Worm (Caenorhabditis elegans) whole organism, midembryonic: ENCODE measurements around the gene C29F9.2.

Experiments
- T22C8.4 ChIP-seq: fragments of 200-800 bp; sonication (Bioruptor generic); IDR thresholded peaks from 2 replicates; pipeline ENCODE4 v1.3.6; 2022; ENCODE audit warnings: missing genetic modification characterization, missing compliant biosample characterization
- cog-1 ChIP-seq: sonication (generic microtip); optimal IDR thresholded peaks from 2 replicates; lab custom pipeline; 2016; ENCODE audit warnings: missing genetic modification characterization, missing compliant biosample characterization
- flt-1 ChIP-seq: fragments of 200-800 bp; sonication (Bioruptor generic); IDR thresholded peaks from 2 replicates; pipeline ENCODE4 v1.3.6; 2022; ENCODE audit warnings: missing genetic modification characterization, missing compliant biosample characterization
- ref-1 ChIP-seq: fragments of 200-800 bp; sonication (Bioruptor generic); conservative IDR thresholded peaks from 2 replicates; pipeline ENCODE4 v1.3.6; 2022; ENCODE audit warnings: missing genetic modification reagents, missing genetic modification characterization, missing compliant biosample characterization
- tab-1 ChIP-seq: fragments of 200-800 bp; sonication (Bioruptor generic); IDR thresholded peaks from 2 replicates; pipeline ENCODE4 v1.3.6; 2022; ENCODE audit warnings: missing genetic modification characterization, missing compliant biosample characterization
- ztf-23 ChIP-seq: fragments of 200-800 bp; sonication (Bioruptor generic); IDR thresholded peaks from 2 replicates; pipeline ENCODE4 v1.3.6; 2022; ENCODE audit warnings: missing genetic modification reagents, missing genetic modification characterization, missing compliant biosample characterization

ce11 chrIII:114603-115002 is 16.1 kb upstream of the C29F9.2 start, which contains the start of gene C29F9.6:
- no peak for TF ChIP-seq cog-1 (tag; lab: Kevin White, UChicago)
- TF ChIP-seq ref-1 (GFP tag; lab: Robert Waterston, UW): no peak
- TF ChIP-seq T22C8.4 (GFP tag; lab: Robert Waterston, UW): no peak
- TF ChIP-seq flt-1 (GFP tag; lab: Robert Waterston, UW): no peak
- TF ChIP-seq tab-1 (GFP tag; lab: Robert Waterston, UW): no peak
- TF ChIP-seq ztf-23 (GFP tag; lab: Robert Waterston, UW): no peak
